Worm (Caenorhabditis elegans) whole organism, midembryonic: ENCODE results near the gene ril-1.

Experiments used
- T22C8.4 ChIP-seq: fragments of 200-800 bp; sonication (Bioruptor generic); IDR thresholded peaks from 2 replicates; pipeline ENCODE4 v1.3.6; 2022; ENCODE audit warnings: missing genetic modification characterization, missing compliant biosample characterization
- cog-1 ChIP-seq: sonication (generic microtip); optimal IDR thresholded peaks from 2 replicates; lab custom pipeline; 2016; ENCODE audit warnings: missing genetic modification characterization, missing compliant biosample characterization
- flt-1 ChIP-seq: fragments of 200-800 bp; sonication (Bioruptor generic); IDR thresholded peaks from 2 replicates; pipeline ENCODE4 v1.3.6; 2022; ENCODE audit warnings: missing genetic modification characterization, missing compliant biosample characterization
- klf-2 ChIP-seq: fragments of 200-800 bp; sonication (Bioruptor generic); conservative IDR thresholded peaks from 2 replicates; pipeline ENCODE4 v1.3.6; 2022; ENCODE audit warnings: missing genetic modification reagents, missing genetic modification characterization, missing compliant biosample characterization
- med-1 ChIP-seq: sonication (generic microtip); optimal IDR thresholded peaks from 2 replicates; lab custom pipeline; 2017; ENCODE audit warnings: missing genetic modification characterization, mild to moderate bottlenecking, missing compliant biosample characterization, antibody characterized with exemption, missing genetic modification reagents; ENCODE audit not compliant: insufficient read depth
- ref-1 ChIP-seq: fragments of 200-800 bp; sonication (Bioruptor generic); conservative IDR thresholded peaks from 2 replicates; pipeline ENCODE4 v1.3.6; 2022; ENCODE audit warnings: missing genetic modification reagents, missing genetic modification characterization, missing compliant biosample characterization
- tab-1 ChIP-seq: fragments of 200-800 bp; sonication (Bioruptor generic); IDR thresholded peaks from 2 replicates; pipeline ENCODE4 v1.3.6; 2022; ENCODE audit warnings: missing genetic modification characterization, missing compliant biosample characterization
- ztf-23 ChIP-seq: fragments of 200-800 bp; sonication (Bioruptor generic); IDR thresholded peaks from 2 replicates; pipeline ENCODE4 v1.3.6; 2022; ENCODE audit warnings: missing genetic modification reagents, missing genetic modification characterization, missing compliant biosample characterization
- ztf-29 ChIP-seq: fragments of 200-800 bp; sonication (Bioruptor generic); IDR thresholded peaks from 2 replicates; pipeline ENCODE4 v1.3.6; 2022; ENCODE audit warnings: missing genetic modification reagents, missing genetic modification characterization, missing compliant biosample characterization

ril-1 gene

DNA sequence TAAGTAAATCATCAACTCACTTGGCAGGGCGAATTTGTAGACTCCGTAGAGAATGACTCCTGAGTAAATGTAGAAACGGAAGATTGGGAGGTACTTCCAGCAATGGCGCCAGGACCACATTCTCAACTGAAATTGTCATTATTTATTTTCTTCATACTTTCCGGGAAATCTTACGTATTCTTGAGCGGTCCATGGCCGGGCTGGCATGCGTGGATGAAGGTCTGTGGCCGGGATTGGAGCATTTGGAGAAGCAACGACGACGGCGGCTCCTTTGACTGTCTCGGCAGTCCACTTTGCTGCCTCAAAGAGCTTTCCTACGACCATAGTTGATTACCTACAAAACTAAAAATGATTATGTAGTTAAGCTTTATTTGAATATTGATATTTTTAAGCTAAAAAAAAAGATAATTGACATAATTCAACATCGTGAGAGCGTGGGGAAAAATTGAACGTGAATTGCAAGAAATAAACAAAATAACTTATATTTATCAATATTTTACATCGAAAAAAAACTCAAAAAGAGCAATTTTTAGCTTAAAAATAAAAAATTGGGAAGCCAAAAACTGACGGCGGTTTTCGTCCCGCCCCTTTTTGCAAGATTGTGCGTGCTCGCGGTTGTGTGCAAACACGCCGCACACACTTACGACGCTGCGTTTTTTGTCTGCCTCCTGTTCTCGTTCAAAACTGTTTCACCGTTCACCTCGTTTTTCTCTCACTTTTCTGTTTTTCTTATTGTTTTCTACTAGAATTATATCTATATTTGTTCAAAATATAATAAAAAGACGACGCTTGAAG, at the start of gene ril-1:
TSS of gene ril-1 (minus strand) at position 342 of the 795 bp plus-strand sequence.
- TF ChIP-seq ref-1 (GFP tag; lab: Robert Waterston, UW) (no peak), flt-1 (GFP tag; lab: Robert Waterston, UW) (no peak), cog-1 (tag; lab: Kevin White, UChicago) (no peak), tab-1 (0 out of 2 replicates have a peak, but pooled peaks have one; percentile 16), ztf-23 (peak; percentile 65), ztf-29 (no peak), T22C8.4 (GFP tag; lab: Robert Waterston, UW) (no peak), med-1 (GFP tag; lab: Kevin White, UChicago) (peak; percentile 63), klf-2 (no peak)

DNA sequence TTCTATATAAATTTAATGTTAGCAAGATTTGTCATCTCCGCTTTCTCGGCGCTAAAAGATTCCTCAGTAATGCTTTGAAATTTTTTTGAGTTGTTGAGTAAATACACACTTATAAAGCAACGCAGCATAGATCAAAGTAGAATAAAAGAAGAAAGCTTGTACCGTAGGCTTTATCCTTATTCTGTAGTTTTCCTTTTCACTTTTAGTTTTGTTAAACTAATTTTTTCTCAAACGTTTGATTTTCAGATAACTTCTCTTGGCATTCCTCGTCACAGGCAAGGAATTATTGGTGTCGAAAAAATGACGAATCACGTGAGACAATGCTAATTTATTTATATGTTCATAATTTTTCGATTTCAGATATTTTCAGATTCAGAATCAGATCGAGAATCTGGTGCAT, 38.7 kb upstream of the ril-1 start, which contains the start of gene C53A5.11:
TSS of gene C53A5.11 (plus strand) at position 301 of the 400 bp plus-strand sequence.
- TF ChIP-seq ref-1 (GFP tag; lab: Robert Waterston, UW) = no peak
- TF ChIP-seq klf-2 = no peak
- TF ChIP-seq ztf-29 = no peak
- TF ChIP-seq ztf-23 = no peak
- no peak for TF ChIP-seq T22C8.4 (GFP tag; lab: Robert Waterston, UW)
- TF ChIP-seq med-1 (GFP tag; lab: Kevin White, UChicago) = no peak
- no peak for TF ChIP-seq flt-1 (GFP tag; lab: Robert Waterston, UW)
- no peak for TF ChIP-seq cog-1 (tag; lab: Kevin White, UChicago)
- no peak for TF ChIP-seq tab-1

DNA sequence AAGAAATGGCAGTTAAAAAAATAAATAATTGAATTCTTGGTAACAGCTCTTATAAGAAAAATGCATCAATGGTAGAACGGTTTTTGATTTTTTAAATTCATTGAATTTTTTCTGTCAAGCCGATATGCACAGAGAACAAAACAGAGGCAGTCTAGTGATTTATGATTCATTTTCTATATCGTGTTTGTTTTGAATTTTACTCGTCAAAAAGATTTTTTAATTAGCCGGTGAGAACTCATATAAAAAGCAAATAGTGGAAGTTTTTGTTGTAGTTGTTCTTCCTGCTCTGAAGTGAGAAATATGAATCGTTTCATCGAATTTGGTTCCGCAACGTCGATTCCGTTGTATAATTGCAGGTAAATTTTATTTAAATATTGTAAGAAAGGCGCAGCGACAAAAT, 35.4 kb upstream of the ril-1 start, which contains the start of gene srt-32:
TSS of gene srt-32 (plus strand) at position 301 of the 400 bp plus-strand sequence.
- TF ChIP-seq klf-2 (no peak), ztf-23 (no peak), cog-1 (tag; lab: Kevin White, UChicago) (no peak), ref-1 (GFP tag; lab: Robert Waterston, UW) (no peak), tab-1 (no peak), T22C8.4 (GFP tag; lab: Robert Waterston, UW) (no peak), med-1 (GFP tag; lab: Kevin White, UChicago) (no peak), ztf-29 (no peak), flt-1 (GFP tag; lab: Robert Waterston, UW) (no peak)

DNA sequence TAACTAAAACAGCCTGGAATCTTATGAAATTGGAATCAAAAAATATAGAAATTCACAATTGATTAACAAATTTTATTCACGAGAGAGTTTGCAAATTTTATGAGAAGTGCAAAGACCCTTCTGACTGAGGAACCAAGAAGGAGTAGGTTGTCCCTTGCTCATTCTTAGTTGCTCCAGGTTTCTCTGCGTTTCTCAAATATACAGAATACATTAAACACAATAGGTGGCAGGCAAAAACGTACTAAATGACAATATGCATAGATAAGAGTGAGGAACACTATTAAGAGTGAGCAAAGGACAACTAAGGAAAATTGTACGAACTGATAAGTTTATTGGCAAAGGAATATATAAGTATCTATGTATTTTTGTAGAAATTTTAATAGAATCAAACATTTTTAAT, 34.8 kb upstream of the ril-1 start, which contains the start of gene C53A5.9:
TSS of gene C53A5.9 (minus strand) at position 101 of the 400 bp plus-strand sequence.
- TF ChIP-seq ztf-29 (no peak), cog-1 (tag; lab: Kevin White, UChicago) (no peak), ztf-23 (no peak), flt-1 (GFP tag; lab: Robert Waterston, UW) (no peak), ref-1 (GFP tag; lab: Robert Waterston, UW) (no peak), tab-1 (no peak), klf-2 (no peak), T22C8.4 (GFP tag; lab: Robert Waterston, UW) (no peak), med-1 (GFP tag; lab: Kevin White, UChicago) (no peak)

DNA sequence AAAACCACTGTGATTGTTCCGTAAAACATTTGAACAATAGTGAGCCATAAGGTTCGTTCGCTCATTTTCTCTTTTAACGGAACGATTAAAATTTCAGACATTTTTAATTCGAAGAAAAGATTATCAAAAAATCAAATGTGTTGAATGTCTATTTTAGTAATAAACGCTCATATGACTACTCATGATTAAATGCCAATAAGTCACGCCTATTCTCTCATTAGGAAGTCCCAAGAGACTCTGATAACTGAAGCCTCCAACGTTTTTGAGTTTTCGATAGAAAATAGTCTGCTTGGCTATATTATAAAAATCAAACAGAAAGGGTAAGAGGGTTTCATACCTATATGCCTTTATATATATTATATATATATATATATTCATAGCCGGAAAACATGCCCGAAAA, 32.3 kb upstream of the ril-1 start, which contains the start of gene srg-47:
TSS of gene srg-47 (minus strand) at position 101 of the 400 bp plus-strand sequence.
- TF ChIP-seq klf-2 (no peak), tab-1 (no peak), ztf-29 (no peak), flt-1 (GFP tag; lab: Robert Waterston, UW) (no peak), T22C8.4 (GFP tag; lab: Robert Waterston, UW) (no peak), ztf-23 (no peak), med-1 (GFP tag; lab: Kevin White, UChicago) (no peak), ref-1 (GFP tag; lab: Robert Waterston, UW) (no peak), cog-1 (tag; lab: Kevin White, UChicago) (no peak)

DNA sequence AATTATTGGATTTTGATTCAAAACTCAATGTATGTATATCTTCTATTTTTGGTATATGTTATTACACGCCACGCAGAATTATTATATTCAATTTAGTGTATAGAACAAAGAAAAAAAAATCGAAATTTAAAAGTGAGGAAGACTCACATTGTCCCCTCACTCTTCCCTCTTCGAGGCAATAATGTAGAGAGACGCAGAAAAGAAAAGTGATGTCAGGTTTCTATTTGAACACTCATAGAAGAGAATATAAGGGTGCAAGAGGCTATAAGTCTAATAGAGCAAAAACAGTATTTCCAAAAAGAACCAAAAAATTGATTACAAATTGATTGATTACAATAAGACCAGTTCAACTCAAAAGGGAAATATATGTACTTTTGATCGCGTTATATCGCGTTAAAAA, 24.6 kb upstream of the ril-1 start:
- no peak for TF ChIP-seq ztf-29
- no peak for TF ChIP-seq ref-1 (GFP tag; lab: Robert Waterston, UW)
- TF ChIP-seq cog-1 (tag; lab: Kevin White, UChicago) = no peak
- TF ChIP-seq flt-1 (GFP tag; lab: Robert Waterston, UW) = no peak
- TF ChIP-seq tab-1 = no peak
- no peak for TF ChIP-seq ztf-23
- no peak for TF ChIP-seq med-1 (GFP tag; lab: Kevin White, UChicago)

DNA sequence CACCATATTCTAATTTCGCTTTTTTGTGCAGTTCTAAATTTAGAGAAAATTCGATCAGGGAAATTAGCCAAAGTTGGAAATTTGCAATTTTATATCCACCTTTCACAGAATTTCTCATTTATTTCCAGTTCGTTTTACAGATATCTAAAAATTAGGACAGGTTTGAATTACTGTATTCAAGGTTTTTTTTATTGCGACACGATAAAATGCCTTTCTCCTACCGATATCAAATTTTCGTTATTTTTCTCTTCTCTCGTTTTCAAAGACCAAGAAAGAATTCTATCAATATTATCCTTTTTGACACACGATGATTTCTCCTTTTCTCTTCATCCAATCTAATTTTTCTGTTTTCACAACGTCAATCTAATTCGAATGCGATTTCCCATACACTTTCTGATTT, 22.6 kb upstream of the ril-1 start, which contains the start of gene C53A5.13:
TSS of gene C53A5.13 (plus strand) at position 301 of the 400 bp plus-strand sequence.
- TF ChIP-seq T22C8.4 (GFP tag; lab: Robert Waterston, UW) (no peak), ztf-29 (no peak), ref-1 (GFP tag; lab: Robert Waterston, UW) (no peak), cog-1 (tag; lab: Kevin White, UChicago) (no peak), flt-1 (GFP tag; lab: Robert Waterston, UW) (no peak), klf-2 (no peak), tab-1 (no peak), med-1 (GFP tag; lab: Kevin White, UChicago) (no peak), ztf-23 (no peak)

DNA sequence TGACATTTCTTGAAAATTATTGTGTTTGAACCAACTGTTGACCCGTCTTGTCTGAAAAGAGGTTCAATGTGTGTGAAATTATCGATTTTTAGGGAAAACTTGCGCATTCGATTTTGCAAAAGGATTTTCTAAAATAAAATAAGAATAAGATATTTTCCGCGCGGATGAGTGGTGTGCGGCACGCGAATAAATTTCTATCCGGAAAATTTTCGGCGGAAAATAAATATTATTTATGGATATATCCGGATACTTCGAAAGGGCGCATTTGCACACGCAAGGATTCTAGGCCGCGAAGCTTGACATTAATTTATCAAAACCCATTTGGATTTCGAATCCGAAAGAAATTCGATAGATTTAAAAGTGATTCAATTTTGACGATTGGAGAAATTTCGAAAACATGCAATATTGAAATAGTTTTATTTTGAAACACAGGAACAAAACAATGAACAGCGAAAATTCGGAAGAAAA, 21.9 kb upstream of the ril-1 start, which contains the start of gene rike-1:
TSS of gene rike-1 (minus strand) at position 51 of the 468 bp plus-strand sequence.
- TF ChIP-seq ref-1 (GFP tag; lab: Robert Waterston, UW) = no peak
- peak; percentile 3 for TF ChIP-seq cog-1 (tag; lab: Kevin White, UChicago)

DNA sequence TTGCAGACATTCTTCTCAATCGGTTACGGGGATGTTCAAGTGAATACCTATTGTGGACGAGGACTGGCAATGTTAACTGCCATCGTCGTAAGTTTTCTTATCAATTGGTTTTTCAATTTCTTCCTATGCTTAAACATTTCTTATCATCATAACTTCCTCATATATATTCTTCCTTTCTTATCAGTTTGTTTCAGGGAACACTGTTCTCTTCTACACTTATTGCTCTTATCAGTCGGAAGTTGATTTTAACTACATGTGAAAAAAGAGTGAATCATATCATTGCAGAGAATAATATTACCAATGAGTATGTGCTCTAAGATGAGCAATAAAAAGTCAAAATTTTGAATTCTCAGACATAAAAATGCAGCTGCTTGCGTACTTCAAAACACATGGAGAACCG, 18.2 kb upstream of the ril-1 start:
- TF ChIP-seq tab-1 (no peak), ref-1 (GFP tag; lab: Robert Waterston, UW) (no peak), T22C8.4 (GFP tag; lab: Robert Waterston, UW) (no peak), ztf-23 (no peak), ztf-29 (no peak), cog-1 (tag; lab: Kevin White, UChicago) (no peak), klf-2 (no peak), flt-1 (GFP tag; lab: Robert Waterston, UW) (no peak), med-1 (GFP tag; lab: Kevin White, UChicago) (no peak)
